Fruit fly (Drosophila melanogaster): Measurements from ENCODE around the gene Sfp24F.

Sfp24F gene

dm6 chr2L:4463323-4463722, 21.5 kb upstream of the Sfp24F start, which contains the start of the genes CG15443 and Paris (continued):
- TF ChIP-seq pan (optimal IDR thresholded peaks at IDR 0.05) (no peak), pan (GFP tag; optimal IDR thresholded peaks at IDR 0.05 in 1 of 2, IDR thresholded peaks at IDR 0.05 in 1 of 2) (no peak), CG2116 (GFP tag; optimal IDR thresholded peaks at IDR 0.05) (peak; percentile 55), ato (GFP tag; IDR thresholded peaks at IDR 0.05; ENCODE audit: partially characterized antibody) (peak; percentile 87), Myb (GFP tag; optimal IDR thresholded peaks at IDR 0.05) (peak; percentile 29), Scr (GFP tag; IDR thresholded peaks at IDR 0.05; ENCODE audit: partially characterized antibody) (peak; percentile 73), knrl (GFP tag; IDR thresholded peaks at IDR 0.05; ENCODE audit: partially characterized antibody) (peak; percentile 68; the same call in 2 of the 3 replicates), CG30020 (tag; optimal IDR thresholded peaks at IDR 0.05) (peak; percentile 77), CG17829 (tag; optimal IDR thresholded peaks at IDR 0.05) (peak; percentile 19), hbn (GFP tag; IDR thresholded peaks at IDR 0.05; ENCODE audit: partially characterized antibody) (peak; percentile 48; the same call in 1 of the 2 replicates), Fer3 (tag; optimal IDR thresholded peaks at IDR 0.05) (peak; percentile 15), Doc3 (GFP tag; IDR thresholded peaks at IDR 0.05; ENCODE audit: partially characterized antibody) (peak; percentile 40; the same call in 1 of the 3 replicates), CG5953 (GFP tag; IDR thresholded peaks at IDR 0.05) (no peak), bbx (GFP tag; IDR thresholded peaks at IDR 0.05; ENCODE audit: partially characterized antibody) (peak; percentile 87), CG7839 (tag; optimal IDR thresholded peaks at IDR 0.05) (peak; percentile 16), jumu (GFP tag; optimal IDR thresholded peaks at IDR 0.05) (no peak), Bgb (GFP tag; IDR thresholded peaks at IDR 0.05; ENCODE audit: partially characterized antibody) (peak; percentile 86), CG13894 (tag; optimal IDR thresholded peaks at IDR 0.05) (peak; percentile 63), zen2 (GFP tag; IDR thresholded peaks at IDR 0.05; ENCODE audit: partially characterized antibody) (peak; percentile 75; the same call in 2 of the 3 replicates), nau (GFP tag; optimal IDR thresholded peaks at IDR 0.05) (peak; percentile 24), CG13424 (tag; optimal IDR thresholded peaks at IDR 0.05) (peak; percentile 6), chinmo (GFP tag; IDR thresholded peaks at IDR 0.05; ENCODE audit: partially characterized antibody) (peak; percentile 90), CG17186 (GFP tag; optimal IDR thresholded peaks at IDR 0.05) (peak; percentile 61), CG14860 (GFP tag; IDR thresholded peaks at IDR 0.05; ENCODE audit: partially characterized antibody) (peak; percentile 95), lab (GFP tag; optimal IDR thresholded peaks at IDR 0.05) (peak; percentile 35), MESR4 (GFP tag; optimal IDR thresholded peaks at IDR 0.05) (peak; percentile 2), CG7987 (GFP tag; optimal IDR thresholded peaks at IDR 0.05) (peak; percentile 14), CG11695 (GFP tag; IDR thresholded peaks at IDR 0.05) (no peak), pzg (GFP tag; optimal IDR thresholded peaks at IDR 0.05) (peak; percentile 61), chif (GFP tag; optimal IDR thresholded peaks at IDR 0.05) (no peak), sna (GFP tag; IDR thresholded peaks at IDR 0.05; ENCODE audit: partially characterized antibody) (peak; percentile 71), CG11247 (GFP tag; IDR thresholded peaks at IDR 0.05) (no peak), wek (GFP tag; optimal IDR thresholded peaks at IDR 0.05) (peak; percentile 43), CG34376 (GFP tag; optimal IDR thresholded peaks at IDR 0.05) (peak; percentile 49), sisA (GFP tag; IDR thresholded peaks at IDR 0.05) (no peak), sc (optimal IDR thresholded peaks at IDR 0.05) (no peak), sc (GFP tag; optimal IDR thresholded peaks at IDR 0.05) (no peak), scrt (GFP tag; optimal IDR thresholded peaks at IDR 0.05) (peak; percentile 94), CG6254 (GFP tag; optimal IDR thresholded peaks at IDR 0.05) (peak; percentile 100), ci (GFP tag; IDR thresholded peaks at IDR 0.05) (peak; percentile 57; the same call in 2 of the 3 replicates), sens-2 (GFP tag; IDR thresholded peaks at IDR 0.05) (no peak), CG1603 (tag; optimal IDR thresholded peaks at IDR 0.05) (peak; percentile 65), CG6791 (GFP tag; IDR thresholded peaks at IDR 0.05; ENCODE audit: partially characterized antibody) (peak; percentile 96), CG15514 (GFP tag; optimal IDR thresholded peaks at IDR 0.05) (peak; percentile 54), Nf-YC (tag; optimal IDR thresholded peaks at IDR 0.05) (peak; percentile 10), CG15601 (tag; optimal IDR thresholded peaks at IDR 0.05) (peak; percentile 3), kah (GFP tag; optimal IDR thresholded peaks at IDR 0.05) (peak; percentile 50), CG2712 (tag; optimal IDR thresholded peaks at IDR 0.05) (peak; percentile 29)

Data from whole organism, embryonic.